Worm (Caenorhabditis elegans) whole organism, L2 larva: ENCODE measurements around the gene plpr-1.

Source experiments
- C34F6.9 ChIP-seq: fragments of 150-350 bp; optimal IDR thresholded peaks from 2 replicates; lab custom pipeline; 2014; ENCODE audit warnings: missing biosample characterization, missing genetic modification characterization
- F13H6.1 ChIP-seq: sonication (generic microtip); optimal IDR thresholded peaks from 2 replicates; lab custom pipeline; 2016; ENCODE audit warnings: missing genetic modification characterization, missing compliant biosample characterization
- R02D3.7 ChIP-seq: fragments of 150-350 bp; optimal IDR thresholded peaks from 2 replicates; lab custom pipeline; 2014; ENCODE audit warnings: missing biosample characterization, missing genetic modification characterization
- Y55F3AM.14 ChIP-seq: fragments of 200-800 bp; sonication (Bioruptor generic); optimal IDR thresholded peaks from 2 replicates; lab custom pipeline; 2018; ENCODE audit warnings: mild to moderate bottlenecking, missing genetic modification characterization, missing compliant biosample characterization
- ZK546.5 ChIP-seq: sonication (generic microtip); optimal IDR thresholded peaks from 2 replicates; lab custom pipeline; 2017; ENCODE audit warnings: missing biosample characterization, missing genetic modification characterization
- alr-1 ChIP-seq: fragments of 150-350 bp; optimal IDR thresholded peaks from 2 replicates; lab custom pipeline; 2014; ENCODE audit warnings: missing biosample characterization, missing genetic modification characterization
- ama-1 ChIP-seq: fragments of 150-350 bp; optimal IDR thresholded peaks from 2 replicates; lab custom pipeline; 2018; ENCODE audit warnings: inconsistent platforms
- blmp-1 ChIP-seq: sonication (generic microtip); optimal IDR thresholded peaks from 2 replicates; lab custom pipeline; 2017; ENCODE audit warnings: missing genetic modification characterization, mild to moderate bottlenecking, missing compliant biosample characterization, antibody characterized with exemption, moderate library complexity; ENCODE audit not compliant: insufficient read depth
- crh-2 ChIP-seq: sonication (generic microtip); optimal IDR thresholded peaks from 2 replicates; lab custom pipeline; 2017; ENCODE audit warnings: missing biosample characterization, missing genetic modification characterization
- dmd-4 ChIP-seq: sonication (generic microtip); optimal IDR thresholded peaks from 2 replicates; lab custom pipeline; 2017; ENCODE audit warnings: missing biosample characterization, missing genetic modification characterization
- elt-1 ChIP-seq: fragments of 150-350 bp; optimal IDR thresholded peaks from 2 replicates; lab custom pipeline; 2014; ENCODE audit warnings: missing biosample characterization, missing genetic modification characterization
- elt-3 ChIP-seq: sonication (generic microtip); optimal IDR thresholded peaks from 2 replicates; lab custom pipeline; 2017; ENCODE audit warnings: missing biosample characterization, missing genetic modification characterization
- fos-1 ChIP-seq: fragments of 150-350 bp; optimal IDR thresholded peaks from 2 replicates; lab custom pipeline; 2014; ENCODE audit warnings: missing biosample characterization, missing genetic modification characterization
- gmeb-1 ChIP-seq: fragments of 150-350 bp; optimal IDR thresholded peaks from 2 replicates; lab custom pipeline; 2014; ENCODE audit warnings: missing biosample characterization, missing genetic modification characterization
- lin-11 ChIP-seq: fragments of 150-350 bp; sonication (generic microtip); optimal IDR thresholded peaks from 2 replicates; lab custom pipeline; 2014; ENCODE audit warnings: missing biosample characterization, missing genetic modification characterization, inconsistent platforms, mixed read lengths
- lin-13 ChIP-seq: fragments of 150-350 bp; optimal IDR thresholded peaks from 2 replicates; lab custom pipeline; 2014; ENCODE audit warnings: missing biosample characterization, missing genetic modification reagents, missing genetic modification characterization
- lin-39 ChIP-seq: fragments of 150-350 bp; optimal IDR thresholded peaks from 2 replicates; lab custom pipeline; 2014; ENCODE audit warnings: missing biosample characterization, missing genetic modification reagents, missing genetic modification characterization
- lsy-2 ChIP-seq, 2 experiments: fragments of 150-350 bp in 1 of 2; sonication (generic microtip) in 1 of 2; optimal IDR thresholded peaks; 2 replicates each; lab custom pipeline; 2014 to 2017; ENCODE audit warnings: missing biosample characterization in 2 of 2, missing genetic modification characterization in 2 of 2
- mab-5 ChIP-seq: fragments of 150-350 bp; optimal IDR thresholded peaks from 2 replicates; lab custom pipeline; 2014; ENCODE audit warnings: missing biosample characterization, missing genetic modification characterization
- mbf-1 ChIP-seq: sonication (generic microtip); optimal IDR thresholded peaks from 2 replicates; lab custom pipeline; 2017; ENCODE audit warnings: missing biosample characterization, missing genetic modification characterization
- mdl-1 ChIP-seq, 2 experiments: fragments of 150-350 bp in 1 of 2; sonication (generic microtip) in 1 of 2; optimal IDR thresholded peaks; 2 replicates each; lab custom pipeline; 2017; ENCODE audit warnings: missing biosample characterization in 2 of 2, missing genetic modification characterization in 2 of 2
- nhr-10 ChIP-seq: sonication (generic microtip); optimal IDR thresholded peaks from 2 replicates; lab custom pipeline; 2017; ENCODE audit warnings: missing biosample characterization, missing genetic modification characterization
- nhr-11 ChIP-seq: fragments of 150-350 bp; optimal IDR thresholded peaks from 2 replicates; lab custom pipeline; 2014; ENCODE audit warnings: missing biosample characterization, missing genetic modification characterization
- nhr-12 ChIP-seq: fragments of 150-350 bp; optimal IDR thresholded peaks from 2 replicates; lab custom pipeline; 2014; ENCODE audit warnings: missing biosample characterization, missing genetic modification characterization
- nhr-129 ChIP-seq: fragments of 150-350 bp; optimal IDR thresholded peaks from 2 replicates; lab custom pipeline; 2014; ENCODE audit warnings: missing biosample characterization, missing genetic modification characterization
- nhr-21 ChIP-seq: fragments of 150-350 bp; optimal IDR thresholded peaks from 2 replicates; lab custom pipeline; 2014; ENCODE audit warnings: missing biosample characterization, missing genetic modification characterization
- nhr-23 ChIP-seq: fragments of 150-350 bp; optimal IDR thresholded peaks from 2 replicates; lab custom pipeline; 2014; ENCODE audit warnings: missing biosample characterization, missing genetic modification reagents, missing genetic modification characterization
- nhr-237 ChIP-seq: fragments of 150-350 bp; optimal IDR thresholded peaks from 2 replicates; lab custom pipeline; 2014; ENCODE audit warnings: missing biosample characterization, missing genetic modification characterization
- nhr-25 ChIP-seq: fragments of 150-350 bp; sonication (generic microtip); optimal IDR thresholded peaks from 3 replicates; lab custom pipeline; 2014; ENCODE audit warnings: missing biosample characterization, missing genetic modification characterization
- nhr-6 ChIP-seq: fragments of 150-350 bp; optimal IDR thresholded peaks from 2 replicates; lab custom pipeline; 2014; ENCODE audit warnings: missing biosample characterization, missing genetic modification characterization
- nhr-77 ChIP-seq: fragments of 150-350 bp; optimal IDR thresholded peaks from 2 replicates; lab custom pipeline; 2014; ENCODE audit warnings: missing biosample characterization, missing genetic modification characterization
- skn-1 ChIP-seq: sonication (generic microtip); optimal IDR thresholded peaks from 2 replicates; lab custom pipeline; 2017; ENCODE audit warnings: missing biosample characterization, missing genetic modification characterization
- sma-3 ChIP-seq: sonication (generic microtip); optimal IDR thresholded peaks from 2 replicates; lab custom pipeline; 2016; ENCODE audit warnings: missing genetic modification reagents, missing genetic modification characterization, missing compliant biosample characterization
- sma-9 ChIP-seq, 2 experiments: fragments of 150-350 bp in 1 of 2; sonication (generic microtip) in 1 of 2; optimal IDR thresholded peaks; 2 replicates each; lab custom pipeline; 2014 to 2016; ENCODE audit warnings: missing genetic modification characterization in 2 of 2, mild to moderate bottlenecking in 1 of 2, missing biosample characterization in 1 of 2, missing compliant biosample characterization in 1 of 2, missing genetic modification reagents in 1 of 2, moderate library complexity in 1 of 2
- snpc-4 ChIP-seq: fragments of 150-350 bp; optimal IDR thresholded peaks from 2 replicates; lab custom pipeline; 2014; ENCODE audit warnings: missing biosample characterization, missing genetic modification characterization
- unc-39 ChIP-seq: fragments of 150-350 bp; optimal IDR thresholded peaks from 2 replicates; lab custom pipeline; 2014; ENCODE audit warnings: missing biosample characterization, missing genetic modification characterization
- unc-55 ChIP-seq: fragments of 150-350 bp; sonication (generic microtip); optimal IDR thresholded peaks from 3 replicates; lab custom pipeline; 2014; ENCODE audit warnings: missing biosample characterization, missing genetic modification reagents, missing genetic modification characterization
- unc-62 ChIP-seq: fragments of 150-350 bp; optimal IDR thresholded peaks from 2 replicates; lab custom pipeline; 2014; ENCODE audit warnings: missing biosample characterization, missing genetic modification reagents, missing genetic modification characterization
- zag-1 ChIP-seq: fragments of 150-350 bp; optimal IDR thresholded peaks from 2 replicates; lab custom pipeline; 2014; ENCODE audit warnings: missing biosample characterization, missing genetic modification characterization
- ztf-4 ChIP-seq: fragments of 150-350 bp; optimal IDR thresholded peaks from 2 replicates; lab custom pipeline; 2014; ENCODE audit warnings: missing biosample characterization, missing genetic modification characterization

The plpr-1 gene

DNA sequence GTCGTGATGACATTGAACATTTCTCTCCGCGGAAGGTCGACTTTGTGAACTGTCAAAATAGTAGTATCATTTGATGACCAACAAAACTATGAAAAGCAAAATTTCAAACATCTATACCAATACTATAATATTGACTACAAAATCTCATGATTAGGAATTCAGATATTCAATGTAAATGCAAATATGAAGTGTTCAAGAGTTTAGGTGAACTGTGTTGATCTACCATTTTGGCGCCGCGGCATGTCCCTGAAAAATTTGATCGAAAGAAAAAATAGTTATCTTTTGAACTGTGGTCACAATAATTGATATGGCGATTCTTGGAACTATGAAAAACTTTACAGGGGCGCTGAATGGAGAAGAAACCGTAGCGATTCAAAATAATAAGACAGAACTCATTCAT is 43.4 kb upstream of the plpr-1 start:
- TF ChIP-seq nhr-25 (tag; lab: Kevin White, UChicago) (no peak), sma-3 (GFP tag; lab: Kevin White, UChicago) (no peak), lin-11 (tag; lab: Kevin White, UChicago) (no peak), gmeb-1 (tag; lab: Kevin White, UChicago) (no peak), nhr-77 (tag; lab: Kevin White, UChicago) (no peak), nhr-237 (tag; lab: Kevin White, UChicago) (no peak), nhr-12 (tag; lab: Kevin White, UChicago) (no peak), nhr-23 (no peak), mab-5 (no peak), alr-1 (no peak), elt-3 (tag; lab: Kevin White, UChicago) (no peak), dmd-4 (no peak), snpc-4 (no peak), ZK546.5 (tag; lab: Kevin White, UChicago) (no peak), lin-13 (GFP tag; lab: Kevin White, UChicago) (no peak), unc-39 (no peak), nhr-10 (tag; lab: Kevin White, UChicago) (no peak)

DNA sequence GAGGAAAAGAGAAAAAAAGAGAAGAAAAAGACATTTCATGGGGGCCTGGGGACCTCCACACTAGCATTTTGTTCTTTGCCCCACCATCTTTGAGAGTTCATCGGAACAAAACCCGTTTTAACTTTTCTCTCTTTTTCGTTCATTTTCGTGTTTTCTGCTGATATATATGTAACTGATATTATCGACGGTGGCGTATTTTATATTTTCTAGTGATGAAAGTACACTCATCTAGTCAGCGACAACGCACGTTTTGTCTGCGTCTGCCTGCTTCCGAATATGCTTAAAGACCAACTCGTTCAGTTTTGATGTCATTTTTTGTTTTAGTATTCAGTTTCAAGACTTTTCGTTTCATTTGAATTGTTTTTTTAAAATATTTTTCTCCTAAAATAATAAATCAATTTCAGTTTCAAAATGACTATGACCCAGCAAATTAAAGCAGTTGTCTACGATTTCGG is 40.8 kb upstream of the plpr-1 start, which contains the start of gene bigr-1:
bigr-1 (plus strand) TSS at position 405 of the 455 bp plus-strand sequence.
- TF ChIP-seq mdl-1 (tag; optimal IDR thresholded peaks at IDR 0.05; lab: Kevin White, UChicago) (peak in 1 of 2 experiments; percentile 9), gmeb-1 (tag; lab: Kevin White, UChicago) (peak; percentile 27), nhr-10 (tag; lab: Kevin White, UChicago) (no peak), dmd-4 (no peak), lsy-2 (tag; optimal IDR thresholded peaks at IDR 0.05; lab: Kevin White, UChicago) (no peak), zag-1 (tag; lab: Kevin White, UChicago) (no peak), crh-2 (tag; lab: Kevin White, UChicago) (peak; percentile 57), elt-1 (tag; lab: Kevin White, UChicago) (no peak), F13H6.1 (tag; lab: Kevin White, UChicago) (peak; percentile 3), nhr-21 (peak; percentile 26), nhr-129 (peak; percentile 4), fos-1 (tag; lab: Kevin White, UChicago) (peak; percentile 44), snpc-4 (no peak), sma-3 (GFP tag; lab: Kevin White, UChicago) (no peak), nhr-23 (no peak), sma-9 (GFP tag; optimal IDR thresholded peaks at IDR 0.05; lab: Kevin White, UChicago) (peak; percentile 83), sma-9 (tag; optimal IDR thresholded peaks at IDR 0.05; lab: Kevin White, UChicago) (no peak), nhr-12 (tag; lab: Kevin White, UChicago) (no peak), unc-62 (GFP tag; lab: Kevin White, UChicago) (no peak)

DNA sequence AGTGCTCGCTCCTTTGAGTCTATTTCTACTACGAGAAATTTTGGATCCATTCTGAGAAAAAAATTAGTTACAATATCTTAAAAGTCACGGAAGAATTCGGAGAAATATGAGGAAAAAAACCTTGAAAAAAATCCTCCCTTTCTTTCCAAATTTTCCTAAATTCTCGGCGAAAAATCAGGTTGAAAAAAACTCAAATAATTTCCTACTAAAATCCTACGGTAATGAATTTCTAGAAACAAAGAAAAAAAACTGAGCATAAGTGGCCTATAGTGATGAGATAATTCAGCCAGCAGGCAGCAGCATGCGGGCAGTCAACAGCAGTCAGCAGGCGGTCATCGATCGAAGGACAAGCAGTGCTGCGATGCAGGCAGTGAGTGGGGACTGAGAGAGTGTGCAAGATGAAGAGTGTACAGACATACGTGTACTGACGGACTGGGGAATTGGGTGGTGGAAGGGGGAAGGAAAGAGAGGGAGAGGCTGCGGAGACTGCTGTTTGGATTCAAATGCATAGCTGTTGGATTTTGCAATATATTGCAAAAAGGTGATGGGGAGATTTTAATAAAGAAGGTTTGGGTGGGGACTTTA is 37.3 kb upstream of the plpr-1 start, which contains the start of gene lir-3:
lir-3 (minus strand) TSS at position 51 of the 585 bp plus-strand sequence.
- TF ChIP-seq elt-1 (tag; lab: Kevin White, UChicago): no peak
- TF ChIP-seq mab-5: no peak
- TF ChIP-seq nhr-23: no peak
- TF ChIP-seq fos-1 (tag; lab: Kevin White, UChicago): no peak
- no peak for TF ChIP-seq elt-3 (tag; lab: Kevin White, UChicago)
- TF ChIP-seq zag-1 (tag; lab: Kevin White, UChicago): no peak
- TF ChIP-seq unc-55 (GFP tag; lab: Kevin White, UChicago): peak; percentile 36
- peak; percentile 21 for TF ChIP-seq nhr-129
- TF ChIP-seq sma-9 (GFP tag; optimal IDR thresholded peaks at IDR 0.05; lab: Kevin White, UChicago): peak; percentile 7
- no peak for TF ChIP-seq sma-9 (tag; optimal IDR thresholded peaks at IDR 0.05; lab: Kevin White, UChicago)
- no peak for TF ChIP-seq skn-1 (tag; lab: Kevin White, UChicago)
- no peak for TF ChIP-seq nhr-77 (tag; lab: Kevin White, UChicago)
- no peak for TF ChIP-seq ztf-4 (tag; lab: Kevin White, UChicago)
- TF ChIP-seq nhr-6 (tag; lab: Kevin White, UChicago): no peak
- no peak for TF ChIP-seq unc-62 (GFP tag; lab: Kevin White, UChicago)
- no peak for TF ChIP-seq mbf-1 (tag; lab: Kevin White, UChicago)
- no peak for TF ChIP-seq crh-2 (tag; lab: Kevin White, UChicago)
- TF ChIP-seq nhr-10 (tag; lab: Kevin White, UChicago): no peak
- no peak for TF ChIP-seq nhr-11 (tag; lab: Kevin White, UChicago)
- no peak for TF ChIP-seq lin-39 (tag; lab: Kevin White, UChicago)
- no peak for TF ChIP-seq nhr-21
- TF ChIP-seq Y55F3AM.14 (GFP tag; lab: Kevin White, UChicago): no peak
- TF ChIP-seq blmp-1: no peak
- no peak for TF ChIP-seq alr-1
- TF ChIP-seq F13H6.1 (tag; lab: Kevin White, UChicago): peak; percentile 24
- TF ChIP-seq unc-39: no peak
- TF ChIP-seq R02D3.7 (tag; lab: Kevin White, UChicago): no peak
- TF ChIP-seq ama-1 (lab: Kevin White, UChicago): no peak
- TF ChIP-seq gmeb-1 (tag; lab: Kevin White, UChicago): no peak
- TF ChIP-seq lsy-2 (tag; optimal IDR thresholded peaks at IDR 0.05; lab: Kevin White, UChicago): peak in 1 of 2 experiments; percentile 37
- peak; percentile 52 for TF ChIP-seq C34F6.9 (tag; lab: Kevin White, UChicago)
